Worm (Caenorhabditis elegans) whole organism, L1 larva: ENCODE results near the gene aex-3.
A peak's percentile ranks its signal among the peaks of the same experiment; 100 is the strongest.

ENCODE experiments used
- C16A3.4 ChIP-seq: fragments of 150-350 bp; optimal IDR thresholded peaks from 2 replicates; lab custom pipeline; 2014; ENCODE audit warnings: missing biosample characterization, missing genetic modification characterization
- F16B12.6 ChIP-seq: fragments of 150-350 bp; optimal IDR thresholded peaks from 2 replicates; lab custom pipeline; 2014; ENCODE audit warnings: missing biosample characterization, missing genetic modification characterization
- Y116A8C.19 ChIP-seq: sonication (generic microtip); optimal IDR thresholded peaks from 2 replicates; lab custom pipeline; 2016; ENCODE audit warnings: missing compliant biosample characterization, missing genetic modification characterization, borderline replicate concordance
- ama-1 ChIP-seq: fragments of 150-350 bp; optimal IDR thresholded peaks from 2 replicates; lab custom pipeline; 2014
- blmp-1 ChIP-seq: fragments of 150-350 bp; optimal IDR thresholded peaks from 2 replicates; lab custom pipeline; 2014; ENCODE audit warnings: missing biosample characterization, missing genetic modification characterization
- ceh-8 ChIP-seq: fragments of 200-800 bp; sonication (Bioruptor generic); optimal IDR thresholded peaks from 2 replicates; lab custom pipeline; 2018; ENCODE audit warnings: mild to moderate bottlenecking, missing genetic modification characterization, moderate library complexity, missing compliant biosample characterization
- ceh-82 ChIP-seq, 3 experiments: fragments of 150-350 bp in 1 of 3; sonication (generic microtip) in 2 of 3; optimal IDR thresholded peaks; 2 replicates each; lab custom pipeline; 2014 to 2017; ENCODE audit warnings: missing biosample characterization in 3 of 3, missing genetic modification characterization in 3 of 3
- ceh-88 ChIP-seq: fragments of 200-800 bp; sonication (Bioruptor generic); IDR thresholded peaks from 2 replicates; pipeline ENCODE4 v1.3.6; 2022; ENCODE audit warnings: missing genetic modification characterization, missing compliant biosample characterization
- dsc-1 ChIP-seq: sonication (generic microtip); optimal IDR thresholded peaks from 2 replicates; lab custom pipeline; 2016; ENCODE audit warnings: mild to moderate bottlenecking, missing genetic modification characterization, missing compliant biosample characterization
- efl-1 ChIP-seq, 4 experiments: fragments of 150-350 bp; optimal IDR thresholded peaks in 3 of 4; peaks in 1 of 4; 1 replicate in 1 of 4; 2 replicates in 3 of 4; lab custom pipeline; 2014; ENCODE audit warnings: missing biosample characterization in 2 of 4, missing genetic modification characterization in 2 of 4, missing genetic modification reagents in 2 of 4
- efl-3 ChIP-seq: fragments of 200-800 bp; sonication (Bioruptor generic); optimal IDR thresholded peaks from 2 replicates; lab custom pipeline; 2018; ENCODE audit warnings: mild to moderate bottlenecking, missing genetic modification characterization, missing compliant biosample characterization
- fkh-4 ChIP-seq: sonication (generic microtip); optimal IDR thresholded peaks from 2 replicates; lab custom pipeline; 2016; ENCODE audit warnings: missing compliant biosample characterization, missing genetic modification characterization, borderline replicate concordance
- fos-1 ChIP-seq: fragments of 150-350 bp; optimal IDR thresholded peaks from 2 replicates; lab custom pipeline; 2014; ENCODE audit warnings: missing biosample characterization, missing genetic modification characterization
- grh-1 ChIP-seq: fragments of 200-800 bp; sonication (Bioruptor generic); IDR thresholded peaks from 2 replicates; pipeline ENCODE4 v1.3.6; 2022; ENCODE audit warnings: missing genetic modification reagents, missing genetic modification characterization, missing compliant biosample characterization
- irx-1 ChIP-seq: sonication (generic microtip); optimal IDR thresholded peaks from 2 replicates; lab custom pipeline; 2016; ENCODE audit warnings: missing genetic modification characterization, missing compliant biosample characterization
- isw-1 ChIP-seq: fragments of 200-800 bp; sonication (Bioruptor generic); IDR thresholded peaks from 2 replicates; pipeline ENCODE4 v1.3.6; 2022; ENCODE audit warnings: missing genetic modification characterization, missing compliant biosample characterization
- jun-1 ChIP-seq: fragments of 150-350 bp; optimal IDR thresholded peaks from 2 replicates; lab custom pipeline; 2014; ENCODE audit warnings: missing biosample characterization, missing genetic modification reagents, missing genetic modification characterization
- lin-14 ChIP-seq: fragments of 200-800 bp; sonication (Bioruptor generic); optimal IDR thresholded peaks from 2 replicates; lab custom pipeline; 2018; ENCODE audit warnings: mild to moderate bottlenecking, missing genetic modification characterization, moderate library complexity, missing compliant biosample characterization
- lir-3 ChIP-seq: sonication (generic microtip); optimal IDR thresholded peaks from 2 replicates; lab custom pipeline; 2016; ENCODE audit warnings: mild to moderate bottlenecking, missing genetic modification characterization, moderate library complexity, missing compliant biosample characterization; ENCODE audit not compliant: poor library complexity
- nhr-19 ChIP-seq: fragments of 200-800 bp; sonication (Bioruptor generic); conservative IDR thresholded peaks from 2 replicates; pipeline ENCODE4 v1.3.6; 2022; ENCODE audit warnings: missing genetic modification characterization, missing compliant biosample characterization
- nhr-20 ChIP-seq: sonication (generic microtip); optimal IDR thresholded peaks from 2 replicates; lab custom pipeline; 2016; ENCODE audit warnings: mild to moderate bottlenecking, missing genetic modification characterization, missing compliant biosample characterization
- nhr-47 ChIP-seq: sonication (generic microtip); optimal IDR thresholded peaks from 2 replicates; lab custom pipeline; 2016; ENCODE audit warnings: mild to moderate bottlenecking, missing genetic modification characterization, moderate library complexity, missing compliant biosample characterization
- nhr-85 ChIP-seq: sonication (generic microtip); peaks from one replicate; lab custom pipeline; 2016; ENCODE audit warnings: missing genetic modification characterization, inconsistent platforms, missing compliant biosample characterization
- nhr-90 ChIP-seq: sonication (generic microtip); optimal IDR thresholded peaks from 2 replicates; lab custom pipeline; 2016; ENCODE audit warnings: mild to moderate bottlenecking, missing genetic modification characterization, missing compliant biosample characterization; ENCODE audit not compliant: poor library complexity
- rnt-1 ChIP-seq: sonication (generic microtip); optimal IDR thresholded peaks from 2 replicates; lab custom pipeline; 2016; ENCODE audit warnings: mild to moderate bottlenecking, missing genetic modification characterization, moderate library complexity, missing compliant biosample characterization
- snu-23 ChIP-seq: sonication (generic microtip); optimal IDR thresholded peaks from 2 replicates; lab custom pipeline; 2016; ENCODE audit warnings: missing genetic modification characterization, missing compliant biosample characterization
- sox-4 ChIP-seq: sonication (generic microtip); optimal IDR thresholded peaks from 2 replicates; lab custom pipeline; 2016; ENCODE audit warnings: missing genetic modification characterization, missing compliant biosample characterization
- sptf-1 ChIP-seq: fragments of 150-350 bp; optimal IDR thresholded peaks from 2 replicates; lab custom pipeline; 2014; ENCODE audit warnings: missing biosample characterization, missing genetic modification characterization
- swsn-7 ChIP-seq: sonication (generic microtip); optimal IDR thresholded peaks from 2 replicates; lab custom pipeline; 2016; ENCODE audit warnings: missing genetic modification characterization, missing compliant biosample characterization
- tbx-2 ChIP-seq: sonication (generic microtip); optimal IDR thresholded peaks from 2 replicates; lab custom pipeline; 2016; ENCODE audit warnings: missing genetic modification characterization, missing compliant biosample characterization
- unc-62 ChIP-seq: fragments of 150-350 bp; optimal IDR thresholded peaks from 2 replicates; lab custom pipeline; 2014; ENCODE audit warnings: missing biosample characterization, missing genetic modification reagents, missing genetic modification characterization
- xbp-1 ChIP-seq: sonication (generic microtip); optimal IDR thresholded peaks from 2 replicates; lab custom pipeline; 2016; ENCODE audit warnings: missing genetic modification characterization, missing compliant biosample characterization
- ztf-11 ChIP-seq, 2 experiments: sonication (generic microtip); optimal IDR thresholded peaks; 2 replicates each; lab custom pipeline; 2016 to 2017; ENCODE audit warnings: missing genetic modification characterization in 2 of 2, missing biosample characterization in 1 of 2, missing compliant biosample characterization in 1 of 2
- ztf-4 ChIP-seq: fragments of 150-350 bp; optimal IDR thresholded peaks from 2 replicates; lab custom pipeline; 2014; ENCODE audit warnings: missing biosample characterization, missing genetic modification characterization

Gene aex-3

ce11 chrX:785368-785767, 25.8 kb upstream of the aex-3 start:
- peak; percentile 29 for TF ChIP-seq ceh-8 (GFP tag; lab: Kevin White, UChicago)
- no peak for TF ChIP-seq efl-1 (optimal IDR thresholded peaks at IDR 0.05; lab: Kevin White, UChicago)
- peak in 1 of 2 experiments; percentile 69 for TF ChIP-seq efl-1 (GFP tag; optimal IDR thresholded peaks at IDR 0.05 in 1 of 2; lab: Kevin White, UChicago)
- peak; percentile 51 for TF ChIP-seq rnt-1 (tag; lab: Kevin White, UChicago)
- TF ChIP-seq sptf-1 (tag; lab: Kevin White, UChicago): no peak
- TF ChIP-seq nhr-90: peak; percentile 58
- no peak for TF ChIP-seq F16B12.6 (tag; lab: Kevin White, UChicago)
- no peak for TF ChIP-seq ceh-88 (GFP tag; lab: Robert Waterston, UW)
- peak; percentile 68 for TF ChIP-seq nhr-47
- peak; percentile 8 for TF ChIP-seq C16A3.4 (tag; lab: Kevin White, UChicago)
- TF ChIP-seq nhr-20 (tag; lab: Kevin White, UChicago): peak; percentile 26
- peak; percentile 13 for TF ChIP-seq irx-1
- TF ChIP-seq ceh-82 (tag; optimal IDR thresholded peaks at IDR 0.05; lab: Kevin White, UChicago): peak in 1 of 3 experiments; percentile 34
- no peak for TF ChIP-seq lin-14
- peak; percentile 34 for TF ChIP-seq swsn-7
- peak; percentile 11 for TF ChIP-seq tbx-2 (tag; lab: Kevin White, UChicago)
- TF ChIP-seq sox-4: peak; percentile 12
- TF ChIP-seq snu-23 (GFP tag; lab: Kevin White, UChicago): peak; percentile 66
- TF ChIP-seq dsc-1 (tag; lab: Kevin White, UChicago): peak; percentile 75
- peak; percentile 68 for TF ChIP-seq nhr-85
- TF ChIP-seq xbp-1: peak; percentile 27
- no peak for TF ChIP-seq unc-62 (GFP tag; lab: Kevin White, UChicago)
- TF ChIP-seq, all 84 proteins: peak for 16

ce11 chrX:784853-785252, 25.3 kb upstream of the aex-3 start, which contains the start of gene T04G9.6:
Gene T04G9.6, minus strand, starts transcription at chrX:784953.
- TF ChIP-seq grh-1 (GFP tag; lab: Robert Waterston, UW): no peak
- TF ChIP-seq efl-3: no peak
- TF ChIP-seq isw-1 (GFP tag; lab: Robert Waterston, UW): no peak
- no peak for TF ChIP-seq ama-1 (lab: Kevin White, UChicago)
- no peak for TF ChIP-seq tbx-2 (tag; lab: Kevin White, UChicago)

ce11 chrX:780027-780426, 20.5 kb upstream of the aex-3 start:
- TF ChIP-seq ceh-88 (GFP tag; lab: Robert Waterston, UW) (no peak), fkh-4 (no peak), efl-1 (optimal IDR thresholded peaks at IDR 0.05; lab: Kevin White, UChicago) (no peak), efl-1 (GFP tag; optimal IDR thresholded peaks at IDR 0.05 in 1 of 2; lab: Kevin White, UChicago) (peak in 1 of 2 experiments; percentile 71), nhr-19 (GFP tag; lab: Robert Waterston, UW) (no peak)

- TF ChIP-seq lin-14 (no peak), lir-3 (tag; lab: Kevin White, UChicago) (no peak)
Observed at ce11 chrX:779259-779658, 19.7 kb upstream of the aex-3 start.

- TF ChIP-seq fos-1 (tag; lab: Kevin White, UChicago) (no peak), ztf-11 (tag; optimal IDR thresholded peaks at IDR 0.05; lab: Kevin White, UChicago) (no peak), grh-1 (GFP tag; lab: Robert Waterston, UW) (no peak), sox-4 (no peak), dsc-1 (tag; lab: Kevin White, UChicago) (no peak), ztf-4 (tag; lab: Kevin White, UChicago) (no peak), swsn-7 (no peak), Y116A8C.19 (tag; lab: Kevin White, UChicago) (no peak), blmp-1 (tag; lab: Kevin White, UChicago) (no peak), lir-3 (tag; lab: Kevin White, UChicago) (no peak), nhr-85 (no peak), nhr-19 (GFP tag; lab: Robert Waterston, UW) (no peak), jun-1 (tag; lab: Kevin White, UChicago) (no peak)
Observed at ce11 chrX:777421-777820, 17.9 kb upstream of the aex-3 start, which contains the start of gene nas-15. Gene nas-15, plus strand, starts transcription at chrX:777721.
